Fruit fly (Drosophila melanogaster) whole organism, wandering third instar larva: ENCODE measurements around the gene TkR99D.

Source experiments
- CG9705 ChIP-seq: fragments of 200-800 bp; sonication (Bioruptor generic); optimal IDR thresholded peaks from 2 replicates; lab custom pipeline; 2018; ENCODE audit warnings: missing biosample characterization, mild to moderate bottlenecking, missing genetic modification characterization
- Dfd ChIP-seq: fragments of >200 bp; optimal IDR thresholded peaks from 2 replicates; lab custom pipeline; 2017; ENCODE audit warnings: missing biosample characterization, missing genetic modification characterization
- Hr78 ChIP-seq: fragments of >200 bp; optimal IDR thresholded peaks from 2 replicates; lab custom pipeline; 2017; ENCODE audit warnings: missing biosample characterization, missing genetic modification characterization
- Jra ChIP-seq: sonication (Bioruptor generic); optimal IDR thresholded peaks from 2 replicates; lab custom pipeline; 2016; ENCODE audit warnings: missing biosample characterization, missing genetic modification characterization
- br ChIP-seq: fragments of 200-800 bp; sonication (Bioruptor generic); optimal IDR thresholded peaks from 2 replicates; lab custom pipeline; 2016; ENCODE audit warnings: missing biosample characterization, missing genetic modification characterization
- dsf ChIP-seq: sonication (Bioruptor generic); optimal IDR thresholded peaks from 2 replicates; lab custom pipeline; 2016; ENCODE audit warnings: missing biosample characterization, missing genetic modification characterization, borderline replicate concordance
- fru ChIP-seq: fragments of 200-800 bp; sonication (Bioruptor generic); optimal IDR thresholded peaks from 3 replicates; lab custom pipeline; 2016; ENCODE audit warnings: missing biosample characterization, mild to moderate bottlenecking, missing genetic modification characterization
- h ChIP-seq: fragments of 200-800 bp; sonication (Bioruptor generic); optimal IDR thresholded peaks from 3 replicates; lab custom pipeline; 2016; ENCODE audit warnings: missing biosample characterization, mild to moderate bottlenecking, missing genetic modification characterization
- jim ChIP-seq: fragments of 175-275, 200-325 bp; sonication (Bioruptor generic); optimal IDR thresholded peaks from 2 replicates; lab custom pipeline; 2016; ENCODE audit warnings: missing biosample characterization, mild to moderate bottlenecking, missing genetic modification characterization
- psq ChIP-seq: fragments of 200-800 bp; sonication (Bioruptor generic); optimal IDR thresholded peaks from 3 replicates; lab custom pipeline; 2017; ENCODE audit warnings: missing biosample characterization, mild to moderate bottlenecking, missing genetic modification characterization, moderate library complexity

dm6 chr3R:29926955-29927354, 42.3 kb downstream of the TkR99D start, which contains the start of gene CG15522:
- no peak for TF ChIP-seq h (GFP tag; lab: Kevin White, UChicago)
- TF ChIP-seq Dfd (GFP tag; lab: Kevin White, UChicago): no peak
- TF ChIP-seq CG9705 (GFP tag; lab: Kevin White, UChicago): no peak
- no peak for TF ChIP-seq fru
- TF ChIP-seq br: no peak
- no peak for TF ChIP-seq psq (GFP tag; lab: Kevin White, UChicago)
- no peak for TF ChIP-seq jim (GFP tag; lab: Kevin White, UChicago)
- TF ChIP-seq dsf (GFP tag; lab: Kevin White, UChicago): no peak
- no peak for TF ChIP-seq Jra (GFP tag; lab: Kevin White, UChicago)
- no peak for TF ChIP-seq Hr78
